Fruit fly (Drosophila melanogaster): Measurements from ENCODE around the gene CG13473.

- peak; percentile 77 for TF ChIP-seq pad (GFP tag; optimal IDR thresholded peaks at IDR 0.05)
- peak; percentile 64 for TF ChIP-seq Crg-1 (GFP tag; optimal IDR thresholded peaks at IDR 0.05)
- peak; percentile 88 for TF ChIP-seq CG11617 (GFP tag; optimal IDR thresholded peaks at IDR 0.05)
- TF ChIP-seq toe (GFP tag; optimal IDR thresholded peaks at IDR 0.05): peak; percentile 82
- TF ChIP-seq CG5204 (GFP tag; optimal IDR thresholded peaks at IDR 0.05): peak; percentile 93
- no peak for TF ChIP-seq ovo (GFP tag; optimal IDR thresholded peaks at IDR 0.05)
- TF ChIP-seq bab1 (GFP tag; optimal IDR thresholded peaks at IDR 0.05): peak; percentile 44
- TF ChIP-seq CG12768 (GFP tag; optimal IDR thresholded peaks at IDR 0.05): peak; percentile 85
- TF ChIP-seq CG7101 (tag; optimal IDR thresholded peaks at IDR 0.05): peak; percentile 90
- no peak for TF ChIP-seq cnc (optimal IDR thresholded peaks at IDR 0.05)
- peak; percentile 93 for TF ChIP-seq kay (GFP tag; ENCODE audit: borderline replicate concordance)
- TF ChIP-seq Hr96 (GFP tag; optimal IDR thresholded peaks at IDR 0.05): peak; percentile 71
- TF ChIP-seq CG14711 (tag; optimal IDR thresholded peaks at IDR 0.05): peak; percentile 73
- TF ChIP-seq tj (GFP tag; optimal IDR thresholded peaks at IDR 0.05): peak; percentile 55
These were observed 27.6 kb downstream of the CG13473 start for dm6 chr3L:14755951-14756723.

Data from whole organism, adult.